Worm (Caenorhabditis elegans): Measurements from ENCODE around the gene nuo-4.

- TF ChIP-seq dao-5 (tag; optimal IDR thresholded peaks at IDR 0.05) (no peak), him-1 (tag; optimal IDR thresholded peaks at IDR 0.05) (no peak), W03F9.2 (tag; optimal IDR thresholded peaks at IDR 0.05) (no peak)
Observed at ce11 chrIII:7152569-7152968, 6.0 kb downstream of the nuo-4 start.
